Fruit fly (Drosophila melanogaster) whole organism, wandering third instar larva: ENCODE results near the gene NANS.

Experiments used
- GATAd ChIP-seq: sonication (Bioruptor generic); optimal IDR thresholded peaks from 2 replicates; lab custom pipeline; 2016; ENCODE audit warnings: missing biosample characterization, missing genetic modification characterization
- pan ChIP-seq: fragments of >200 bp; optimal IDR thresholded peaks from 2 replicates; lab custom pipeline; 2017
- usp ChIP-seq: fragments of >200 bp; optimal IDR thresholded peaks from 2 replicates; lab custom pipeline; 2017; ENCODE audit warnings: missing biosample characterization, missing genetic modification characterization

- TF ChIP-seq pan: no peak
- no peak for TF ChIP-seq usp
- TF ChIP-seq GATAd: no peak
These were observed 48.2 kb upstream of the NANS start, which contains the start of gene GstD7 for dm6 chr3R:12378200-12378599.
